Worm (Caenorhabditis elegans) whole organism, L3 larva: ENCODE results near the gene T24G10.2.

ENCODE experiments used
- aly-2 ChIP-seq: fragments of 150-350 bp; optimal IDR thresholded peaks from 2 replicates; lab custom pipeline; 2014; ENCODE audit warnings: missing biosample characterization, missing genetic modification characterization
- ceh-16 ChIP-seq: sonication (generic microtip); optimal IDR thresholded peaks from 2 replicates; lab custom pipeline; 2017; ENCODE audit warnings: missing biosample characterization, missing genetic modification characterization
- ceh-82 ChIP-seq: fragments of 150-350 bp; optimal IDR thresholded peaks from 2 replicates; lab custom pipeline; 2014; ENCODE audit warnings: missing biosample characterization, missing genetic modification characterization
- ceh-9 ChIP-seq: sonication (generic microtip); optimal IDR thresholded peaks from 2 replicates; lab custom pipeline; 2018; ENCODE audit warnings: missing biosample characterization, missing genetic modification characterization
- daf-12 ChIP-seq: fragments of 150-350 bp; optimal IDR thresholded peaks from 2 replicates; lab custom pipeline; 2014; ENCODE audit warnings: missing biosample characterization, missing genetic modification reagents, missing genetic modification characterization
- egl-5 ChIP-seq: fragments of 150-350 bp; optimal IDR thresholded peaks from 2 replicates; lab custom pipeline; 2017; ENCODE audit warnings: missing biosample characterization, missing genetic modification reagents, missing genetic modification characterization, inconsistent platforms
- elt-1 ChIP-seq: fragments of 150-350 bp; optimal IDR thresholded peaks from 2 replicates; lab custom pipeline; 2014; ENCODE audit warnings: missing biosample characterization, missing genetic modification characterization
- elt-2 ChIP-seq: sonication (generic microtip); optimal IDR thresholded peaks from 2 replicates; lab custom pipeline; 2016; ENCODE audit warnings: missing genetic modification reagents, mild to moderate bottlenecking, missing genetic modification characterization, missing compliant biosample characterization
- elt-3 ChIP-seq, 3 experiments: fragments of 150-350 bp in 1 of 3; sonication (generic microtip) in 2 of 3; optimal IDR thresholded peaks; 2 replicates in 2 of 3; 4 replicates in 1 of 3; lab custom pipeline; 2014 to 2017; ENCODE audit warnings: missing biosample characterization in 3 of 3, missing genetic modification characterization in 3 of 3
- eor-1 ChIP-seq, 2 experiments: fragments of 150-350 bp; optimal IDR thresholded peaks; 2 replicates each; lab custom pipeline; 2014 to 2018; ENCODE audit warnings: missing biosample characterization in 2 of 2, missing genetic modification characterization in 2 of 2
- fkh-10 ChIP-seq: sonication (generic microtip); optimal IDR thresholded peaks from 2 replicates; lab custom pipeline; 2017; ENCODE audit warnings: missing biosample characterization, missing genetic modification reagents, missing genetic modification characterization
- fkh-2 ChIP-seq: fragments of 150-350 bp; optimal IDR thresholded peaks from 2 replicates; lab custom pipeline; 2014; ENCODE audit warnings: missing biosample characterization, missing genetic modification reagents, missing genetic modification characterization
- hmg-11 ChIP-seq: sonication (generic microtip); optimal IDR thresholded peaks from 2 replicates; lab custom pipeline; 2016; ENCODE audit warnings: missing genetic modification characterization, missing compliant biosample characterization
- jun-1 ChIP-seq: fragments of 150-350 bp; optimal IDR thresholded peaks from 2 replicates; lab custom pipeline; 2014; ENCODE audit warnings: missing biosample characterization, missing genetic modification reagents, missing genetic modification characterization
- lin-15B ChIP-seq: fragments of 150-350 bp; optimal IDR thresholded peaks from 2 replicates; lab custom pipeline; 2014; ENCODE audit warnings: missing biosample characterization, missing genetic modification characterization
- lin-39 ChIP-seq: fragments of 150-350 bp; optimal IDR thresholded peaks from 2 replicates; lab custom pipeline; 2018; ENCODE audit warnings: missing biosample characterization, missing genetic modification reagents, missing genetic modification characterization
- lsy-12 ChIP-seq: sonication (generic microtip); optimal IDR thresholded peaks from 2 replicates; lab custom pipeline; 2016; ENCODE audit warnings: mild to moderate bottlenecking, missing genetic modification characterization, missing compliant biosample characterization
- nfya-1 ChIP-seq: sonication (generic microtip); optimal IDR thresholded peaks from 2 replicates; lab custom pipeline; 2017; ENCODE audit warnings: missing genetic modification characterization, mild to moderate bottlenecking, missing compliant biosample characterization, antibody characterized with exemption, moderate library complexity; ENCODE audit not compliant: insufficient read depth
- nhr-11 ChIP-seq: fragments of 150-350 bp; optimal IDR thresholded peaks from 2 replicates; lab custom pipeline; 2014; ENCODE audit warnings: missing biosample characterization, missing genetic modification characterization
- nhr-12 ChIP-seq: fragments of 150-350 bp; optimal IDR thresholded peaks from 2 replicates; lab custom pipeline; 2014; ENCODE audit warnings: missing biosample characterization, missing genetic modification characterization
- nhr-23 ChIP-seq: fragments of 150-350 bp; optimal IDR thresholded peaks from 2 replicates; lab custom pipeline; 2014; ENCODE audit warnings: missing biosample characterization, missing genetic modification reagents, missing genetic modification characterization
- nhr-237 ChIP-seq: fragments of 150-350 bp; optimal IDR thresholded peaks from 2 replicates; lab custom pipeline; 2014; ENCODE audit warnings: missing biosample characterization, missing genetic modification characterization
- nhr-25 ChIP-seq: sonication (generic microtip); optimal IDR thresholded peaks from 2 replicates; lab custom pipeline; 2017; ENCODE audit warnings: missing biosample characterization, missing genetic modification characterization
- nhr-28 ChIP-seq: fragments of 150-350 bp; optimal IDR thresholded peaks from 2 replicates; lab custom pipeline; 2014; ENCODE audit warnings: missing biosample characterization, missing genetic modification characterization
- nhr-67 ChIP-seq: fragments of 150-350 bp; optimal IDR thresholded peaks from 2 replicates; lab custom pipeline; 2014; ENCODE audit warnings: missing biosample characterization, missing genetic modification characterization
- pha-4 ChIP-seq: fragments of 150-350 bp; optimal IDR thresholded peaks from 2 replicates; lab custom pipeline; 2014; ENCODE audit warnings: missing biosample characterization, missing genetic modification reagents, missing genetic modification characterization
- sea-2 ChIP-seq: fragments of 150-350 bp; sonication (generic microtip); optimal IDR thresholded peaks from 4 replicates; lab custom pipeline; 2014; ENCODE audit warnings: missing biosample characterization, missing genetic modification reagents, missing genetic modification characterization
- unc-39 ChIP-seq: sonication (generic microtip); optimal IDR thresholded peaks from 4 replicates; lab custom pipeline; 2017; ENCODE audit warnings: missing biosample characterization, missing genetic modification characterization
- unc-62 ChIP-seq: fragments of 150-350 bp; sonication (generic microtip); optimal IDR thresholded peaks from 4 replicates; lab custom pipeline; 2014; ENCODE audit warnings: missing biosample characterization, missing genetic modification reagents, missing genetic modification characterization
- ztf-4 ChIP-seq: fragments of 150-350 bp; optimal IDR thresholded peaks from 2 replicates; lab custom pipeline; 2014; ENCODE audit warnings: missing biosample characterization, missing genetic modification characterization

The T24G10.2 gene

ce11 chrIII:5405628-5406084 is 36.9 kb downstream of the T24G10.2 start, which contains the start of the genes W03A5.2 and Y32H12A.8:
W03A5.2 (plus strand) TSS chrIII:5406034.
Y32H12A.8 (minus strand) TSS chrIII:5406037.
- TF ChIP-seq elt-2 (peak; percentile 41), hmg-11 (peak; percentile 34), nfya-1 (tag; lab: Kevin White, UChicago) (peak; percentile 79), nhr-11 (no peak), pha-4 (peak; percentile 62), nhr-25 (peak; percentile 47), lin-39 (tag; lab: Kevin White, UChicago) (peak; percentile 30), aly-2 (tag; lab: Kevin White, UChicago) (no peak), lin-15B (tag; lab: Kevin White, UChicago) (peak; percentile 68), daf-12 (tag; lab: Kevin White, UChicago) (no peak), eor-1 (tag; optimal IDR thresholded peaks at IDR 0.05; lab: Kevin White, UChicago) (no peak)

DNA sequence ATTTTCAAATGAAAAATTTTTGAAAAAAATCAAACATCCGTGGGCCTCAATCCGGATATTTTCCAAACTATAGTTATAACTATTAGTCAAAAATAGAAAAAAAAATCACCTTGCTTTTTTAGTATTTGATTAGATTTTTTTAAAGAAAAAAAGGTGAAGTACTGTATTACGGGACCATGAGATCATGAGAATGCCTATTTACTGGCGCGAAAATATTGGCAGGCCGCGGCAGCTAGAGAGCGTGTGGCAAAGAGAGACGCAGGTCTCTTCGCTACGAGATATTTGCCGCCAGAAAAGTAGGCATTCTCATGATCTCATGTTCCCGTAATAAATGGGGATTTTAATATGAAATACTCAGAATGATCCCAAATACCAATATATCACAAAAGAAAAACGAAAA is 37.6 kb downstream of the T24G10.2 start:
- TF ChIP-seq egl-5: no peak
- TF ChIP-seq nhr-23 (tag; lab: Kevin White, UChicago): no peak
- TF ChIP-seq nhr-28 (tag; lab: Kevin White, UChicago): no peak
- TF ChIP-seq ceh-16 (tag; lab: Kevin White, UChicago): no peak
- TF ChIP-seq lsy-12 (tag; lab: Kevin White, UChicago): no peak
- TF ChIP-seq jun-1 (tag; lab: Kevin White, UChicago): no peak
- no peak for TF ChIP-seq fkh-2 (tag; lab: Kevin White, UChicago)
- TF ChIP-seq hmg-11: no peak

ce11 chrIII:5402419-5402818 is 40.1 kb downstream of the T24G10.2 start:
- TF ChIP-seq nhr-12 (tag; lab: Kevin White, UChicago): no peak
- TF ChIP-seq daf-12 (tag; lab: Kevin White, UChicago): no peak
- TF ChIP-seq pha-4: no peak
- TF ChIP-seq elt-1: no peak
- no peak for TF ChIP-seq lin-15B (tag; lab: Kevin White, UChicago)
- no peak for TF ChIP-seq nhr-11

ce11 chrIII:5395746-5396145 is 46.8 kb downstream of the T24G10.2 start:
- no peak for TF ChIP-seq nhr-67 (tag; lab: Kevin White, UChicago)
- TF ChIP-seq nfya-1 (tag; lab: Kevin White, UChicago): no peak
- no peak for TF ChIP-seq elt-3 (tag; optimal IDR thresholded peaks at IDR 0.05; lab: Kevin White, UChicago)
- no peak for TF ChIP-seq ztf-4 (tag; lab: Kevin White, UChicago)
- no peak for TF ChIP-seq unc-39 (tag; lab: Kevin White, UChicago)
- TF ChIP-seq nhr-237 (tag; lab: Kevin White, UChicago): no peak
- TF ChIP-seq unc-62 (GFP tag; lab: Kevin White, UChicago): no peak
- no peak for TF ChIP-seq fkh-2 (tag; lab: Kevin White, UChicago)
- no peak for TF ChIP-seq ceh-9 (tag; lab: Kevin White, UChicago)
- TF ChIP-seq sea-2 (GFP tag; lab: Kevin White, UChicago): no peak
- no peak for TF ChIP-seq elt-2
- no peak for TF ChIP-seq eor-1 (tag; optimal IDR thresholded peaks at IDR 0.05; lab: Kevin White, UChicago)
- no peak for TF ChIP-seq fkh-10 (GFP tag; lab: Kevin White, UChicago)
- TF ChIP-seq ceh-82 (tag; lab: Kevin White, UChicago): no peak
- no peak for TF ChIP-seq nhr-28 (tag; lab: Kevin White, UChicago)
- no peak for TF ChIP-seq hmg-11
- TF ChIP-seq ceh-16 (tag; lab: Kevin White, UChicago): no peak
